Fruit fly (Drosophila melanogaster): Measurements from ENCODE around the gene Sfp24Bb.

The Sfp24Bb gene

DNA sequence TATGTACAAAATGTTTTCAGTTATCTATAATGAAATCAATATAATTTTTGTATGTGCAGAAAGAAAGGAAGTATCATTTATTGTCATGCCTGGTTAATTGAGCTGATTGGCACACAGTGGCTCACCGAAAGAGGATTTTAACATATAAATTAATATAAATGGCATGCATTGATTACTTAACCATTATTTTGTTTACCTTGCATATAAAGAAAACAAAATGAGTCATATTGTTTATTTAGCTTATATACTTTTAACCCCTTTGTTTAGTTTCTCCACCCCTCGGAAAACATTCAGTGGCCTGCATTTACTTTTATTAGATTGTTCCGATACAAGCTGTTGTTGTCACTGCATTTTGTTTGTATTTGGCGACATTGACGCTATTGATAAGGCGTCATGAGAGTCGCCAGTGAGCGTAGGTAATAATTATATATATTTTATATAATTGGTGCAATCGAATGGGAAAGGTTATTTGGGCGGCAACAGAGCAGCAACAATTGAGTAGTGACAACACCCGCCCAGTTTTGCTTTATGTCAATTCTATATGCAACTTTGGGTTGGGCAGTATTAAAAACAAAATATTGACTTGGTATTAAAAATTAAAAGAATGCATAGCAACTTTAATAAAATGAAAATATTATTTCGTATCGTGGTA, 21.9 kb downstream of the Sfp24Bb start (continued):
- no peak for TF ChIP-seq cad (GFP tag; optimal IDR thresholded peaks at IDR 0.05)
- no peak for TF ChIP-seq Optix (GFP tag; IDR thresholded peaks at IDR 0.05)
- no peak for TF ChIP-seq zen2 (GFP tag; IDR thresholded peaks at IDR 0.05; ENCODE audit: partially characterized antibody)
- no peak for TF ChIP-seq Atf6 (GFP tag; IDR thresholded peaks at IDR 0.05)
- TF ChIP-seq croc (GFP tag; conservative IDR thresholded peaks at IDR 0.05), result no peak
- TF ChIP-seq pfk (GFP tag; optimal IDR thresholded peaks at IDR 0.05), result no peak
- no peak for TF ChIP-seq CG2120 (GFP tag; optimal IDR thresholded peaks at IDR 0.05)
- TF ChIP-seq Hmx (GFP tag; optimal IDR thresholded peaks at IDR 0.05), result no peak
- TF ChIP-seq CG2678 (tag; optimal IDR thresholded peaks at IDR 0.05), result peak; percentile 29
- TF ChIP-seq gcm2 (GFP tag; optimal IDR thresholded peaks at IDR 0.05), result no peak
- no peak for TF ChIP-seq mld (GFP tag; IDR thresholded peaks at IDR 0.05; ENCODE audit: partially characterized antibody)
- no peak for TF ChIP-seq H2.0 (GFP tag; IDR thresholded peaks at IDR 0.05)
- TF ChIP-seq CG9727 (GFP tag; optimal IDR thresholded peaks at IDR 0.05), result peak; percentile 10
- no peak for TF ChIP-seq Nf-YC (tag; optimal IDR thresholded peaks at IDR 0.05)
- no peak for TF ChIP-seq grn (GFP tag; optimal IDR thresholded peaks at IDR 0.05)
- TF ChIP-seq unc-4 (GFP tag; IDR thresholded peaks at IDR 0.05; ENCODE audit: partially characterized antibody), result no peak
- no peak for TF ChIP-seq B-H2 (GFP tag; optimal IDR thresholded peaks at IDR 0.05)
- TF ChIP-seq Bdp1 (GFP tag; optimal IDR thresholded peaks at IDR 0.05), result no peak
- TF ChIP-seq Trl (optimal IDR thresholded peaks at IDR 0.05), result no peak
- no peak for TF ChIP-seq Trl (GFP tag; optimal IDR thresholded peaks at IDR 0.05)
- no peak for TF ChIP-seq schlank (tag; optimal IDR thresholded peaks at IDR 0.05)
- 0 out of 2 replicates have a peak, but pooled peaks have one; percentile 4 for TF ChIP-seq HLH3B (GFP tag; IDR thresholded peaks at IDR 0.05)
- TF ChIP-seq CG17385 (GFP tag; optimal IDR thresholded peaks at IDR 0.05), result peak; percentile 13
- TF ChIP-seq CG9932 (GFP tag; IDR thresholded peaks at IDR 0.05), result no peak
- no peak for TF ChIP-seq nerfin-1 (tag; optimal IDR thresholded peaks at IDR 0.05)
- no peak for TF ChIP-seq hth (optimal IDR thresholded peaks at IDR 0.05)
- TF ChIP-seq Ptx1 (GFP tag; IDR thresholded peaks at IDR 0.05), result 0 out of 2 replicates have a peak, but pooled peaks have one; percentile 30
- TF ChIP-seq E2f2 (GFP tag; IDR thresholded peaks at IDR 0.05), result peak; percentile 15; the same call in 1 of the 2 replicates
- TF ChIP-seq CG9876 (GFP tag; optimal IDR thresholded peaks at IDR 0.05), result no peak
- no peak for TF ChIP-seq Max (GFP tag; optimal IDR thresholded peaks at IDR 0.05)
- no peak for TF ChIP-seq CG10979 (tag; optimal IDR thresholded peaks at IDR 0.05)
- no peak for TF ChIP-seq Dad (GFP tag; optimal IDR thresholded peaks at IDR 0.05)
- TF ChIP-seq CG15479 (GFP tag; optimal IDR thresholded peaks at IDR 0.05), result no peak
- peak; percentile 7 for TF ChIP-seq CG7987 (GFP tag; optimal IDR thresholded peaks at IDR 0.05)
- TF ChIP-seq usp (GFP tag; optimal IDR thresholded peaks at IDR 0.05), result no peak
- no peak for TF ChIP-seq hb (GFP tag; IDR thresholded peaks at IDR 0.05; ENCODE audit: partially characterized antibody)
- no peak for TF ChIP-seq az2 (GFP tag; optimal IDR thresholded peaks at IDR 0.05)
- TF ChIP-seq crc (GFP tag; optimal IDR thresholded peaks at IDR 0.05), result no peak
- TF ChIP-seq Oli (tag; optimal IDR thresholded peaks at IDR 0.05), result no peak

DNA sequence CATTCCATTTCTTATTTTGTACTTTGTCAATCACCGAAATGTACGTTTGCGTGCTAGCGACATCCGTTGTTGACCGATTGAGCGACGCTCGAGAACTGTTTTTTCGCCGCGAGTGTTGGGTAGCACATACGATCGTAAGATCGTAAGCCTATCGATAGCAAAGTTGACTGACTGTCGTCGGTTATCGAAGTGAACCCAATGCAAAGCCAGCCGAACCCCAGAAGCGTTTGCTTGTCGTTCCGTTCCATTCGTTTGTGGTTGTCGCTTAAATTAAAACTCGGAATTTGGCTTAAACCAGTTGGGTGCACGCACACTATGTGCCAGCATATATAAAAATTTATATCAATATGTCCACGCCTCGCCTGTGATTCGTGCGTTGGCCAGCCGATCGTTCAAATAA, 23.5 kb downstream of the Sfp24Bb start:
- TF ChIP-seq Deaf1 (tag; optimal IDR thresholded peaks at IDR 0.05) (peak; percentile 65), aop (GFP tag; IDR thresholded peaks at IDR 0.05) (no peak), Dip3 (GFP tag; optimal IDR thresholded peaks at IDR 0.05) (no peak), esg (GFP tag; conservative IDR thresholded peaks at IDR 0.05) (no peak), Opbp (GFP tag; IDR thresholded peaks at IDR 0.05; ENCODE audit: partially characterized antibody) (0 out of 3 replicates have a peak, but pooled peaks have one; percentile 45), CG14014 (GFP tag; IDR thresholded peaks at IDR 0.05) (no peak), Fer3 (tag; optimal IDR thresholded peaks at IDR 0.05) (no peak), CG7963 (GFP tag; IDR thresholded peaks at IDR 0.05; ENCODE audit: partially characterized antibody) (peak; percentile 30; the same call in 1 of the 3 replicates), hb (GFP tag; IDR thresholded peaks at IDR 0.05; ENCODE audit: partially characterized antibody) (no peak), Dref (GFP tag; IDR thresholded peaks at IDR 0.05) (peak; percentile 62), ci (GFP tag; IDR thresholded peaks at IDR 0.05) (no peak), Neu2 (GFP tag; optimal IDR thresholded peaks at IDR 0.05; ENCODE audit: borderline replicate concordance) (no peak), sna (GFP tag; IDR thresholded peaks at IDR 0.05; ENCODE audit: partially characterized antibody) (0 out of 2 replicates have a peak, but pooled peaks have one; percentile 26), Adf1 (GFP tag; IDR thresholded peaks at IDR 0.05) (no peak), CG13287 (GFP tag; IDR thresholded peaks at IDR 0.05; ENCODE audit: partially characterized antibody) (peak; percentile 80)

Data from whole organism, embryonic.